Worm (Caenorhabditis elegans): ENCODE measurements around the gene T04A6.3.

- TF ChIP-seq nhr-76 (tag; optimal IDR thresholded peaks at IDR 0.05) (no peak), aly-2 (tag; optimal IDR thresholded peaks at IDR 0.05) (no peak)
These were observed 14.7 kb downstream of the T04A6.3 start, which contains the start of gene R13A5.11 for ce11 chrIII:7593285-7593928.

Measured in whole organism, L1 larva.